Worm (Caenorhabditis elegans): Measurements from ENCODE around the gene inx-9.

- TF ChIP-seq nhr-77 (tag; optimal IDR thresholded peaks at IDR 0.05) = no peak
- no peak for TF ChIP-seq nhr-10 (tag; optimal IDR thresholded peaks at IDR 0.05)
- TF ChIP-seq ama-1 (optimal IDR thresholded peaks at IDR 0.05) = no peak
- TF ChIP-seq ztf-4 (tag; optimal IDR thresholded peaks at IDR 0.05) = no peak
- no peak for TF ChIP-seq snpc-4 (tag; optimal IDR thresholded peaks at IDR 0.05)
- TF ChIP-seq elt-3 (tag; optimal IDR thresholded peaks at IDR 0.05) = no peak
- TF ChIP-seq nhr-6 (tag; optimal IDR thresholded peaks at IDR 0.05) = no peak
- TF ChIP-seq Y55F3AM.14 (GFP tag; optimal IDR thresholded peaks at IDR 0.05) = no peak
- TF ChIP-seq elt-1 (tag; optimal IDR thresholded peaks at IDR 0.05) = no peak
- TF ChIP-seq lin-13 (GFP tag; optimal IDR thresholded peaks at IDR 0.05) = no peak
- TF ChIP-seq lsy-2 (tag; optimal IDR thresholded peaks at IDR 0.05) = no peak
- TF ChIP-seq blmp-1 (tag; optimal IDR thresholded peaks at IDR 0.05; ENCODE audit: insufficient read depth) = no peak
- TF ChIP-seq nhr-11 (tag; optimal IDR thresholded peaks at IDR 0.05) = no peak
Measured at ce11 chrIV:11688018-11688417, 11.9 kb downstream of the inx-9 start, which contains the start of gene ZK792.5.

Measured in whole organism, L2 larva.